Worm (Caenorhabditis elegans) whole organism, L3 larva: ENCODE results near the gene C33H5.2.
A peak's percentile ranks its signal among the peaks of the same experiment; 100 is the strongest.

ENCODE experiments used
- R02D3.7 ChIP-seq: fragments of 150-350 bp; optimal IDR thresholded peaks from 2 replicates; lab custom pipeline; 2014; ENCODE audit warnings: missing biosample characterization, missing genetic modification characterization
- aly-2 ChIP-seq: fragments of 150-350 bp; optimal IDR thresholded peaks from 2 replicates; lab custom pipeline; 2014; ENCODE audit warnings: missing biosample characterization, missing genetic modification characterization
- ama-1 ChIP-seq: fragments of 150-350 bp; optimal IDR thresholded peaks from 2 replicates; lab custom pipeline; 2018
- ceh-16 ChIP-seq: sonication (generic microtip); optimal IDR thresholded peaks from 2 replicates; lab custom pipeline; 2017; ENCODE audit warnings: missing biosample characterization, missing genetic modification characterization
- ceh-28 ChIP-seq: fragments of 150-350 bp; optimal IDR thresholded peaks from 2 replicates; lab custom pipeline; 2014; ENCODE audit warnings: missing biosample characterization, missing genetic modification reagents, missing genetic modification characterization
- ceh-82 ChIP-seq: fragments of 150-350 bp; optimal IDR thresholded peaks from 2 replicates; lab custom pipeline; 2014; ENCODE audit warnings: missing biosample characterization, missing genetic modification characterization
- ceh-9 ChIP-seq: sonication (generic microtip); optimal IDR thresholded peaks from 2 replicates; lab custom pipeline; 2018; ENCODE audit warnings: missing biosample characterization, missing genetic modification characterization
- egl-27 ChIP-seq: sonication (generic microtip); optimal IDR thresholded peaks from 4 replicates; lab custom pipeline; 2017; ENCODE audit warnings: missing biosample characterization, missing genetic modification reagents, missing genetic modification characterization
- egl-5 ChIP-seq: fragments of 150-350 bp; optimal IDR thresholded peaks from 2 replicates; lab custom pipeline; 2017; ENCODE audit warnings: missing biosample characterization, missing genetic modification reagents, missing genetic modification characterization, inconsistent platforms
- elt-1 ChIP-seq: fragments of 150-350 bp; optimal IDR thresholded peaks from 2 replicates; lab custom pipeline; 2014; ENCODE audit warnings: missing biosample characterization, missing genetic modification characterization
- elt-2 ChIP-seq: sonication (generic microtip); optimal IDR thresholded peaks from 2 replicates; lab custom pipeline; 2016; ENCODE audit warnings: missing genetic modification reagents, mild to moderate bottlenecking, missing genetic modification characterization, missing compliant biosample characterization
- elt-3 ChIP-seq, 3 experiments: fragments of 150-350 bp in 1 of 3; sonication (generic microtip) in 2 of 3; optimal IDR thresholded peaks; 2 replicates in 2 of 3; 4 replicates in 1 of 3; lab custom pipeline; 2014 to 2017; ENCODE audit warnings: missing biosample characterization in 3 of 3, missing genetic modification characterization in 3 of 3
- eor-1 ChIP-seq, 2 experiments: fragments of 150-350 bp; optimal IDR thresholded peaks; 2 replicates each; lab custom pipeline; 2014 to 2018; ENCODE audit warnings: missing biosample characterization in 2 of 2, missing genetic modification characterization in 2 of 2
- fos-1 ChIP-seq: fragments of 150-350 bp; optimal IDR thresholded peaks from 2 replicates; lab custom pipeline; 2014; ENCODE audit warnings: missing biosample characterization, missing genetic modification characterization
- hmg-11 ChIP-seq: sonication (generic microtip); optimal IDR thresholded peaks from 2 replicates; lab custom pipeline; 2016; ENCODE audit warnings: missing genetic modification characterization, missing compliant biosample characterization
- jun-1 ChIP-seq: fragments of 150-350 bp; optimal IDR thresholded peaks from 2 replicates; lab custom pipeline; 2014; ENCODE audit warnings: missing biosample characterization, missing genetic modification reagents, missing genetic modification characterization
- lin-15B ChIP-seq: fragments of 150-350 bp; optimal IDR thresholded peaks from 2 replicates; lab custom pipeline; 2014; ENCODE audit warnings: missing biosample characterization, missing genetic modification characterization
- lin-39 ChIP-seq: fragments of 150-350 bp; optimal IDR thresholded peaks from 2 replicates; lab custom pipeline; 2018; ENCODE audit warnings: missing biosample characterization, missing genetic modification reagents, missing genetic modification characterization
- lsy-12 ChIP-seq: sonication (generic microtip); optimal IDR thresholded peaks from 2 replicates; lab custom pipeline; 2016; ENCODE audit warnings: mild to moderate bottlenecking, missing genetic modification characterization, missing compliant biosample characterization
- mdl-1 ChIP-seq: fragments of 150-350 bp; optimal IDR thresholded peaks from 2 replicates; lab custom pipeline; 2014; ENCODE audit warnings: missing biosample characterization, missing genetic modification characterization
- mml-1 ChIP-seq: fragments of 150-350 bp; sonication (generic microtip); optimal IDR thresholded peaks from 3 replicates; lab custom pipeline; 2014; ENCODE audit warnings: missing biosample characterization, missing genetic modification characterization
- nfya-1 ChIP-seq: sonication (generic microtip); optimal IDR thresholded peaks from 2 replicates; lab custom pipeline; 2017; ENCODE audit warnings: missing genetic modification characterization, mild to moderate bottlenecking, missing compliant biosample characterization, antibody characterized with exemption, moderate library complexity; ENCODE audit not compliant: insufficient read depth
- nhr-11 ChIP-seq: fragments of 150-350 bp; optimal IDR thresholded peaks from 2 replicates; lab custom pipeline; 2014; ENCODE audit warnings: missing biosample characterization, missing genetic modification characterization
- nhr-12 ChIP-seq: fragments of 150-350 bp; optimal IDR thresholded peaks from 2 replicates; lab custom pipeline; 2014; ENCODE audit warnings: missing biosample characterization, missing genetic modification characterization
- nhr-23 ChIP-seq: fragments of 150-350 bp; optimal IDR thresholded peaks from 2 replicates; lab custom pipeline; 2014; ENCODE audit warnings: missing biosample characterization, missing genetic modification reagents, missing genetic modification characterization
- nhr-25 ChIP-seq: sonication (generic microtip); optimal IDR thresholded peaks from 2 replicates; lab custom pipeline; 2017; ENCODE audit warnings: missing biosample characterization, missing genetic modification characterization
- nhr-28 ChIP-seq: fragments of 150-350 bp; optimal IDR thresholded peaks from 2 replicates; lab custom pipeline; 2014; ENCODE audit warnings: missing biosample characterization, missing genetic modification characterization
- nhr-43 ChIP-seq: sonication (generic microtip); optimal IDR thresholded peaks from 2 replicates; lab custom pipeline; 2016; ENCODE audit warnings: mild to moderate bottlenecking, missing genetic modification characterization, missing compliant biosample characterization; ENCODE audit not compliant: poor library complexity, severe bottlenecking
- nhr-76 ChIP-seq: fragments of 150-350 bp; sonication (generic microtip); optimal IDR thresholded peaks from 5 replicates; lab custom pipeline; 2014; ENCODE audit warnings: missing biosample characterization, missing genetic modification characterization
- nhr-77 ChIP-seq: fragments of 150-350 bp; optimal IDR thresholded peaks from 2 replicates; lab custom pipeline; 2014; ENCODE audit warnings: missing biosample characterization, missing genetic modification characterization
- pha-4 ChIP-seq: fragments of 150-350 bp; optimal IDR thresholded peaks from 2 replicates; lab custom pipeline; 2014; ENCODE audit warnings: missing biosample characterization, missing genetic modification reagents, missing genetic modification characterization
- pqm-1 ChIP-seq: fragments of 150-350 bp; optimal IDR thresholded peaks from 2 replicates; lab custom pipeline; 2017; ENCODE audit warnings: missing biosample characterization, missing genetic modification characterization, inconsistent platforms
- sea-2 ChIP-seq: fragments of 150-350 bp; sonication (generic microtip); optimal IDR thresholded peaks from 4 replicates; lab custom pipeline; 2014; ENCODE audit warnings: missing biosample characterization, missing genetic modification reagents, missing genetic modification characterization
- skn-1 ChIP-seq: fragments of 150-350 bp; optimal IDR thresholded peaks from 2 replicates; lab custom pipeline; 2014; ENCODE audit warnings: missing biosample characterization, missing genetic modification characterization
- snpc-4 ChIP-seq: fragments of 150-350 bp; optimal IDR thresholded peaks from 2 replicates; lab custom pipeline; 2014; ENCODE audit warnings: missing biosample characterization, missing genetic modification characterization
- tbx-2 ChIP-seq: sonication (generic microtip); optimal IDR thresholded peaks from 2 replicates; lab custom pipeline; 2016; ENCODE audit warnings: mild to moderate bottlenecking, missing genetic modification characterization, missing compliant biosample characterization
- unc-39 ChIP-seq: sonication (generic microtip); optimal IDR thresholded peaks from 4 replicates; lab custom pipeline; 2017; ENCODE audit warnings: missing biosample characterization, missing genetic modification characterization
- unc-62 ChIP-seq: fragments of 150-350 bp; sonication (generic microtip); optimal IDR thresholded peaks from 4 replicates; lab custom pipeline; 2014; ENCODE audit warnings: missing biosample characterization, missing genetic modification reagents, missing genetic modification characterization
- ztf-4 ChIP-seq: fragments of 150-350 bp; optimal IDR thresholded peaks from 2 replicates; lab custom pipeline; 2014; ENCODE audit warnings: missing biosample characterization, missing genetic modification characterization

The C33H5.2 gene

DNA sequence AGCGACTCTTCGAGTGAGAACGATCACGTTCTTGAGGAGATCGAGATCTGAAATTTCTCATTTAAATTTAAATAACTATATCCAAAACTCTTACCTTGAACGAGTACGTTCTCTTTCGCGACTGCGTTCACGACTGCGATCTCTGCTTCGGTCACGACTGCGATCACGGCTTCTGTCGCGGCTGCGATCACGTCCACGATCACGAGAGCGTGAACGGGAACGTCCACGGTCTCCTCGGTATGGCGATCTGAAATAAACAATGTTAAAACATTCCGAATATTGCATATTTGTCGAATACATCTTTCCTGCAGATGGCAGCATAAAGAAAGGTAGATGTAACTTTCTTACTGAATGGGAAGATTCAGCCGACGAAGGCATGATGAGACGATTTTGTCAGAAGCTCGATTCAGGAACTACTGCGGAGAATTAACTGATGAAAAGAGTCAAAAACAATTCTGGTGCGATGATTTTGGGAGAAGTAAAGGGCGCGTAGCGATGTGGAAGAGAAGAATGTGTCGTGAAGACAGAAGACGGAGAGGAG is 14.6 kb upstream of the C33H5.2 start:
- TF ChIP-seq nhr-76 (tag; lab: Kevin White, UChicago) (no peak), nhr-12 (tag; lab: Kevin White, UChicago) (no peak), ceh-9 (tag; lab: Kevin White, UChicago) (no peak), nfya-1 (tag; lab: Kevin White, UChicago) (no peak), pqm-1 (tag; lab: Kevin White, UChicago) (no peak), pha-4 (tag; lab: Kevin White, UChicago) (no peak), elt-1 (tag; lab: Kevin White, UChicago) (no peak), skn-1 (no peak), mdl-1 (tag; lab: Kevin White, UChicago) (no peak), ceh-16 (no peak), ztf-4 (no peak), elt-3 (tag; optimal IDR thresholded peaks at IDR 0.05; lab: Kevin White, UChicago) (no peak), egl-5 (tag; lab: Kevin White, UChicago) (no peak), eor-1 (tag; optimal IDR thresholded peaks at IDR 0.05; lab: Kevin White, UChicago) (no peak)
- TF ChIP-seq, all 47 proteins: peak for 0

DNA sequence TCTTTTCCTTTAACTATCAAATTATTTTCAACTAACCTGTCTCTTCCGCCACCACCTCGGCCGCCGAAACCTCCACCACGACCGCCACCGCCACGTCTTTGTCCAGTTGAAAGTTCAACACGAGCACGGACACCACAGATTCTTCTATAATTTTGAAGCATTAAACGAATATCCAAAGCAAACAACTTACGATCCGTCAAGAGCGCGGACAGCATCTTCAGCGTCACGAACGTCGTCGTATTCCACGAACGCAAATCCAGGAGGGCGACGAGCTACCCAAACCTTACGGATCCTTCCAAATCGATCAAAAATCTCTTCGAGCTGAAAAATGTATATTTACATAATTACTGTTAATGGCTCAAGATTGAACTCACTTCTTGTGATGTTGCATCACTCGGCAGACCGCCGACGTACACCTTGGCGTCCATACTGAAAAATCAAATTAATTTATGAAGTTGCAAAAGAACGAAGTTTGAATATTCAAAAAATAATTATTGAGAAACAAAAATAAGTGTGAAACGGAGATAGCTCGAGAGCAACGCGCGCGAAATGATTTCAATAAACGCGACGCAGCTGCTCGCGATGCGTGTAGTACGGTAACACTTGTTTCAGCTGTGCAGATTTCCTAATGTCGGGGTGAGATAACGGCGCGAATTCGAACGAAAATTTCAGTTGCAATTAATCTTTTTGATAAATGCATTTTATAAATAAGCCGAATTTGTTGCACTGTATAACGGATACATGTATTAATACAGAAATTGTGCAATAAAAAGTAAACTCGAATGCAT is 13.8 kb upstream of the C33H5.2 start, which contains the start of gene rsp-6:
rsp-6 (minus strand) TSS at position 429 of the 788 bp plus-strand sequence.
- TF ChIP-seq tbx-2 (tag; lab: Kevin White, UChicago) (no peak), nfya-1 (tag; lab: Kevin White, UChicago) (peak; percentile 98), ceh-9 (tag; lab: Kevin White, UChicago) (no peak), lin-15B (tag; lab: Kevin White, UChicago) (peak; percentile 97), elt-1 (tag; lab: Kevin White, UChicago) (peak; percentile 57), ama-1 (lab: Kevin White, UChicago) (peak; percentile 75), unc-62 (GFP tag; lab: Kevin White, UChicago) (peak; percentile 28), nhr-76 (tag; lab: Kevin White, UChicago) (no peak), ceh-28 (tag; lab: Kevin White, UChicago) (peak; percentile 40), elt-3 (tag; optimal IDR thresholded peaks at IDR 0.05; lab: Kevin White, UChicago) (no peak), elt-2 (tag; lab: Kevin White, UChicago) (peak; percentile 65), skn-1 (peak; percentile 90), nhr-77 (tag; lab: Kevin White, UChicago) (peak; percentile 4), nhr-25 (tag; lab: Kevin White, UChicago) (peak; percentile 78), lin-39 (tag; lab: Kevin White, UChicago) (peak; percentile 98), nhr-11 (peak; percentile 28), jun-1 (peak; percentile 59), ceh-82 (no peak), mml-1 (tag; lab: Kevin White, UChicago) (no peak), egl-5 (tag; lab: Kevin White, UChicago) (peak; percentile 96), egl-27 (peak; percentile 9), pha-4 (tag; lab: Kevin White, UChicago) (peak; percentile 97), snpc-4 (tag; lab: Kevin White, UChicago) (peak; percentile 82), nhr-43 (tag; lab: Kevin White, UChicago) (peak; percentile 64), hmg-11 (tag; lab: Kevin White, UChicago) (peak; percentile 66), R02D3.7 (tag; lab: Kevin White, UChicago) (peak; percentile 68), nhr-23 (tag; lab: Kevin White, UChicago) (peak; percentile 73), pqm-1 (tag; lab: Kevin White, UChicago) (peak; percentile 44), lsy-12 (tag; lab: Kevin White, UChicago) (peak; percentile 58)

ce11 chrIV:7791821-7792446 is 12.9 kb upstream of the C33H5.2 start, which contains the start of gene C33H5.13:
C33H5.13 (minus strand) TSS chrIV:7792263.
- TF ChIP-seq egl-5 (tag; lab: Kevin White, UChicago) (no peak), unc-39 (no peak), fos-1 (tag; lab: Kevin White, UChicago) (no peak), lin-15B (tag; lab: Kevin White, UChicago) (no peak), nfya-1 (tag; lab: Kevin White, UChicago) (no peak), elt-1 (tag; lab: Kevin White, UChicago) (no peak), pha-4 (tag; lab: Kevin White, UChicago) (peak; percentile 49), egl-27 (no peak), nhr-23 (tag; lab: Kevin White, UChicago) (no peak), elt-2 (tag; lab: Kevin White, UChicago) (peak; percentile 79), pqm-1 (tag; lab: Kevin White, UChicago) (peak; percentile 73), aly-2 (no peak), ceh-28 (tag; lab: Kevin White, UChicago) (no peak), sea-2 (no peak), R02D3.7 (tag; lab: Kevin White, UChicago) (no peak), nhr-28 (no peak), elt-3 (tag; optimal IDR thresholded peaks at IDR 0.05; lab: Kevin White, UChicago) (no peak), lin-39 (tag; lab: Kevin White, UChicago) (no peak), ama-1 (lab: Kevin White, UChicago) (no peak), ceh-82 (no peak), nhr-43 (tag; lab: Kevin White, UChicago) (no peak)
